Worm (Caenorhabditis elegans): ENCODE results near the gene ZK6.8.

ZK6.8 gene

DNA sequence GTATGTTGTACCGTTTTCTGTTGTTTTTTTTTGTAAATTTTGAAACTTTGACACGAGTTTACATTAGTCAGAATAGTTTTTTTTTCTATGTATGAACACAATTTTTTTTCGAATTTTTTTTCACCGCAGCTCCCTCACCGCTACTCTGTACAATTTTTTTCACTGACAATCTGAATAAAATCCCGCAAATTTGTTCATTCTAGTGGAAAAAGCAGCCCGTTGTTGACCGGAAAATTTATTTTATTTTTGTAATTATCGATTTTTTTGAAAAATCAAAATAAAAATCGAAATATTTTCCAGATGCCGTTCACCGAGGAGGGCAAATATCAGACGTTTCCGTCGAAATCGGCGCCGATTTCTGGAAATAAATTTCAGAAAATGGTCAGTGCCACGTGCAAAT is 22.2 kb upstream of the ZK6.8 start, which contains the start of gene T22H9.1:
Gene T22H9.1 (plus strand): TSS at position 301 of the 400 bp plus-strand sequence.
- TF ChIP-seq him-1 (tag; optimal IDR thresholded peaks at IDR 0.05) = no peak
- TF ChIP-seq dao-5 (tag; optimal IDR thresholded peaks at IDR 0.05) = no peak
- no peak for TF ChIP-seq W03F9.2 (tag; optimal IDR thresholded peaks at IDR 0.05)

DNA sequence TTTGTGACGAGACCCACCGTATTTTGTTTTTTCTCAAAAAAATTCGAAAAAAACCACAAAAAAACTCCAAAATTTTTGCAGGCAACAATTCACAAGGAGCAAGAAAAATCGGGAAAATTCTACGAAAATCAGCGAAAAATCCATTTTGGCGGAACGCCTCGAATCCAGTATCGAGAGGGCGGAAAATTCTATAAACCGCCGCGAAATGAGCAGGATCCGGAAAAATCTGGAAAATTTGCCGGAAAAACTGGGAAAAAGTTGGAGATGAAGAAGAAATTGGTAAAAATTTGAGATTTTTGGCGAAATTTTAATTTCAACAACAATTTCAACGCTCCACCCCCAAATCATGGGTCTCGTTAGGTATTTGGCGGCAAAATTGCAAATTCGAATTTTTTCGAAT is 21.6 kb upstream of the ZK6.8 start:
- TF ChIP-seq W03F9.2 (tag; optimal IDR thresholded peaks at IDR 0.05) (no peak), dao-5 (tag; optimal IDR thresholded peaks at IDR 0.05) (no peak), him-1 (tag; optimal IDR thresholded peaks at IDR 0.05) (no peak)

DNA sequence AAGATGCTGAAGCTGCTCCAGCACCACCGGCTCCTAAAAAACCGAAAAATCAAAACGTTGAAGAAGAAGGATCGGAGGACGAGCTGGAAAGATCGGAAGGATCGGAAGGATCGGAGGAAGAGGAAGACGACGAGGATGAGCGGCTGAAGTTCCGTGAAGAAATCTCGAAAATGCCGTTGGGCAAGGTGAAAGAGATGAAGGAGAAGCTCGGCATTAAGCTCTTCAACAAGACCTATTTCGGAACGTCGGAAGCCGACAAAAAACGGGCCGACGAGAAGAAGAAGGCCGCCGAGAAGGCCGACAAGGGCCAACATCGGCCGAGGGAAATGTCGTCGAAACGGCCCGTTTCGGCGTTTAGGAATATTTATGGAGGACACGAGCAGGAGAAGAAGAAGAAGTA is 20.4 kb upstream of the ZK6.8 start:
- no peak for TF ChIP-seq him-1 (tag; optimal IDR thresholded peaks at IDR 0.05)
- TF ChIP-seq W03F9.2 (tag; optimal IDR thresholded peaks at IDR 0.05) = no peak
- no peak for TF ChIP-seq dao-5 (tag; optimal IDR thresholded peaks at IDR 0.05)

DNA sequence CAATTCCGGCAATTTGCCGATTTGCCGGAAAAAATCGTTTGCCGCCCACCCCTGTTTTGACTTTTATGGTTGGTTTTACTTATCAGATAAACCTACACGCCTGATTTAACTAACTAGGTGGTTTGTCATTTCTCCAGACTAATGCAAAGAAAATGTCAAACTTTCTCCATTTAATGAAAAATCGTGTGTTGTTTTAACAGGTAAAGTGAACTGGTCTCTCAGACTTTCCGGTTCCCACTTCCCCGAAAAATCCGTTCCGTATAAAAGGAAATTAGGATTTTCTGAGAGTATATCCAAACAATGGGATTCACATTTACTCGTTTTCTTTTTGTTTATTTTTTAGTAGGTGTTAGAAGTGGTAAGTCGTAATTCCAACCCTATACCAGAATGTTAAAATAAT is 17.1 kb upstream of the ZK6.8 start, which contains the start of gene mltn-6:
Gene mltn-6 (plus strand): TSS at position 301 of the 400 bp plus-strand sequence.
- no peak for TF ChIP-seq him-1 (tag; optimal IDR thresholded peaks at IDR 0.05)
- no peak for TF ChIP-seq dao-5 (tag; optimal IDR thresholded peaks at IDR 0.05)
- TF ChIP-seq W03F9.2 (tag; optimal IDR thresholded peaks at IDR 0.05) = no peak

DNA sequence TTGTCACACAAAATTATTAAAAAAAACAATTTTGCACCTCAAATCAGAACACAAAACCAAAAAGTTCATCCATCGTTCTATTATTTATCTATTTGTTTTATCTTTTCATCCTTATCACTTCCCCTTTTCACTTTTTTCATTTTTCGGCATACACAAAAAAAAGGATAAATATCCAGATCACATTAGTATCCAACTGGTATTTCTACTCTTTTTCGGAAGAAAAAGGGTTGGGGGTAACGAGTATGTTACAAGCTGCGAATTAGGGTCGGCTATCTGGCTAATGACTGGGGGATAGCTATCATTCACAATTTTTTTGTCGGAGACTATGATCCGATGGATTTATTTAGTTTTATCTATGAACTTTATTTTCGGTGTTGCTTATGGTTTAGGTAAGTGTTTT is 11.7 kb upstream of the ZK6.8 start, which contains the start of gene mltn-7:
Gene mltn-7 (plus strand): TSS at position 301 of the 400 bp plus-strand sequence.
- TF ChIP-seq him-1 (tag; optimal IDR thresholded peaks at IDR 0.05) = no peak
- no peak for TF ChIP-seq dao-5 (tag; optimal IDR thresholded peaks at IDR 0.05)
- TF ChIP-seq W03F9.2 (tag; optimal IDR thresholded peaks at IDR 0.05) = no peak

DNA sequence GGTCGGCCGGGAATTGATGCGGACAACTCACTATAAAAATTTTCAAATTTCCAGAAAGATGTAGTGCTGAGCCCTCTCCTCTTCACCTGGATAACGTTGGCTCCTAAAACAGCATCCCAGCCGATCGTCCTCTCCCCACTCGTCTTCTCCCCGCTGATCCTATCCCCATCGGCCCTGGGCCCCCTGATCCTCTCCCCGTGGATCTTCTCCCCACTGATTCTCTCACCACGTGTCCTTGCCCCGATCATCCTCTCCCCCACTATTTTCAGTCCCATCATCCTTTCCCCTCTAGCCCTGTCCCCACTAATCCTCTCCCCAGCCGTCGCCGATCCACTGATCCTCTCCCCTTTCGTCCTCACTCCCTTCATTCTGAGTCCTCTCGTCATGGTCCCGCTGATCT is 8.5 kb upstream of the ZK6.8 start:
- TF ChIP-seq him-1 (tag; optimal IDR thresholded peaks at IDR 0.05) = no peak
- no peak for TF ChIP-seq W03F9.2 (tag; optimal IDR thresholded peaks at IDR 0.05)
- TF ChIP-seq dao-5 (tag; optimal IDR thresholded peaks at IDR 0.05) = no peak

DNA sequence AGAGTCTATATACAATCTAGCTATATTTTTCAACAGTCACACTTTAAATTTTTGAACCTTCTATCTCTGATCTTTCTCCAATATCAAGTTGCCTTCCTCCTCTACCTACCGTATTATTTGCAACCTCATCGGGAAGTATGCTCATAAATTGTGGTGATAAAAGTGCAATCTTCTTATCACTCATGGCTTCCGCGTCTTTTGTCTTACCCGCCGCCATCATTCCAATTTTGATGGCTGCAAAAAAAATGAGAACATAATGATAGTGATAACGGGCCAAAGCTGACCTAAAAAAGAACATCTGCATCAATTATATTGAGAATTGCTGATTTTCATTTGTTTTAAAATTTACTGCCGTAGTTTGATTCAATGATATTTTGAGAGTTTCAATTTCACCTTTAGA is 4.9 kb upstream of the ZK6.8 start:
- TF ChIP-seq dao-5 (tag; optimal IDR thresholded peaks at IDR 0.05) (no peak), W03F9.2 (tag; optimal IDR thresholded peaks at IDR 0.05) (no peak), him-1 (tag; optimal IDR thresholded peaks at IDR 0.05) (no peak)

DNA sequence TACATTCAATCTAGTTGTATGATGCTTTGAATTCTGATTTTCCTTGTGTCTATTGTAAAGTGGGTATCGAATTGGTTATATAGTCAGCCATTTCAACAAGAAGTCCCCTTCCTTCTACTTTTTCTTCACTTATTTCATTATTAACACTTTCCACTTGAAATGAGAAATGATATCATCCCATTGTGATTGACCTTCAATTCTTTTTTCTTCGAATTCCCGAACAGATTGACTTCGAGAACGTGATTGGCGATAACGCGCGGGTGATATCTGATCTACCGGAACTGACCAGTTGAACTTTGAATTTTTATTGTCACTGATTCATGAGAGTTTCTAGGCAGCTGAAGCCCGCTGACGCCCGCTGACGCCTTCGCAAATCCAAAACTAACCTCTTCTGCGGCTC is 3.5 kb upstream of the ZK6.8 start:
- TF ChIP-seq him-1 (tag; optimal IDR thresholded peaks at IDR 0.05) (no peak), dao-5 (tag; optimal IDR thresholded peaks at IDR 0.05) (no peak), W03F9.2 (tag; optimal IDR thresholded peaks at IDR 0.05) (no peak)

DNA sequence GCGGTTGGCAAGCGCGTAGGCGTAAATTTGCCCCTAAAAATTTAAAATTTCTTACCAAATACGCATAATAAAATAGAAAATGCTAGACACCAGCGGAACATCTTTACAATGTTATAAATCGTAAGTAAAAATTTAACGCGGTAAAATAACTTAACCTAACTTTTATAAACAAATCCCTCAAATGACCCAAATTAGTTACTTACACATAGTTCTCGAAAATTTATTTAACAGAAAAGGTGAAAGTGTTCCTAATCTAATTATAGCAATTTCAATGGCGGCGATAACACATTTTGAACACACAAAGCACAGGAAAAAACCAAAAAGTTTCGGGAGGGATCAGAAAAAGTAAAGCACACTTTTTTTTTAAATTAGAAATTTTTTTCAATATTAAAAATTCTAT is 1.5 kb upstream of the ZK6.8 start, which contains the start of gene mltn-8:
Gene mltn-8 (minus strand): TSS at position 101 of the 400 bp plus-strand sequence.
- no peak for TF ChIP-seq W03F9.2 (tag; optimal IDR thresholded peaks at IDR 0.05)
- no peak for TF ChIP-seq dao-5 (tag; optimal IDR thresholded peaks at IDR 0.05)
- TF ChIP-seq him-1 (tag; optimal IDR thresholded peaks at IDR 0.05) = no peak

DNA sequence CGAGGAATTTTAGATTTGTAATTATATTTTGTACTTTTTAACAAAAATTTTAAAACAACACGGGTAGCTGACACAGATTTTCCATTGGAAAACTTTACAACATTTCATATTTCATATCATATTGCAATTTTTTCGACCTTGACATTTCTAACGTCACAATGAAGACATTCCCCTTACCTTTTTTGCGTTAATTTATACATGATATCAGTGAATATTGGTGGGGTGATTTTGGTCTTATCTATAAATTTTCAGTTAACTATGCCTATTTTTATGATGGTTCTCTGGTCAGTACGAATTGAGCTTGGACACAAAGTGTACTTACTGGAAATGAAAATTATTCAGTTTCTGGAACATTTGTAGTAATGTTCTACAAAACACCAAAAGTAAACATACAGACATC is 2.8 kb downstream of the ZK6.8 start:
- TF ChIP-seq W03F9.2 (tag; optimal IDR thresholded peaks at IDR 0.05) (no peak), him-1 (tag; optimal IDR thresholded peaks at IDR 0.05) (no peak), dao-5 (tag; optimal IDR thresholded peaks at IDR 0.05) (no peak)

DNA sequence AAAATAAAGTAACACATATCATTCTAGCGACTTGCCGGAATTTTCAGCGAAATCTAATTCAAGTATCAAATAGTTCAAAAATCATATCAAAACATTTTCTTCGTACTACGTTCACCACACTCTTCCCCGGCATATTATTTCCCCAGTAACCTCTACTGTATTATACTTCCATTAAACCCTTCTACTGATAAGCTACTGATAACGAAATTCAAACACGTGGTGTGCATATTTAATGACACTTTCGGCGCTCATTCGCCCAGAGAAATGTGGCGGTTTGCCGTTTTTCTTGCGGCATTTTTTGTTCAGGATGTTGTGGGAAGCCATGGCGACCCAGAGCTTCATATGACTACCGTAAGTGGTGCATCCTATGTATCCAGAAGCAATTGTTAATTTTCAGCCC is 3.8 kb downstream of the ZK6.8 start, which contains the start of gene lipl-5:
Gene lipl-5 (plus strand): TSS at position 259 of the 400 bp plus-strand sequence.
- TF ChIP-seq dao-5 (tag; optimal IDR thresholded peaks at IDR 0.05) (no peak), him-1 (tag; optimal IDR thresholded peaks at IDR 0.05) (no peak), W03F9.2 (tag; optimal IDR thresholded peaks at IDR 0.05) (no peak)

DNA sequence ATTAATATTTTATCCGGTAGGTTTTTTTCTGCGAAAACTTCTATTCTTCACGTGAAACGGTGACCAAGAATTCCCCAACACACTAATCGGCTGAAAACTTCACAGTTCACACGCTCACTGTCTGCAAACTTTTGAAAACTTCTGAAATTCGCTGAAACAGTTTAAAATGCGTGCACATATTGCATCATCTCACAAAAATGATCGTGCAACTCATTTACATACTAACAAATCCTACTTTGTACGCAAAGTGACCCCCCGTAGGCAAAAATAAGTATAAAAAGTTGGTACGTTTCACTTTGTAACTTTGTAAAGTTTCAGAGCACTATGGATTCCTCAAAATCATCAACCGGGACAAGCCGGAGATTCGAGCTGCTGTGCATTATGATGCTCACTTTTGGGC is 6.7 kb downstream of the ZK6.8 start, which contains the start of gene ZK6.6:
Gene ZK6.6 (plus strand): TSS at position 301 of the 400 bp plus-strand sequence.
- TF ChIP-seq him-1 (tag; optimal IDR thresholded peaks at IDR 0.05) (no peak), dao-5 (tag; optimal IDR thresholded peaks at IDR 0.05) (no peak), W03F9.2 (tag; optimal IDR thresholded peaks at IDR 0.05) (no peak)

DNA sequence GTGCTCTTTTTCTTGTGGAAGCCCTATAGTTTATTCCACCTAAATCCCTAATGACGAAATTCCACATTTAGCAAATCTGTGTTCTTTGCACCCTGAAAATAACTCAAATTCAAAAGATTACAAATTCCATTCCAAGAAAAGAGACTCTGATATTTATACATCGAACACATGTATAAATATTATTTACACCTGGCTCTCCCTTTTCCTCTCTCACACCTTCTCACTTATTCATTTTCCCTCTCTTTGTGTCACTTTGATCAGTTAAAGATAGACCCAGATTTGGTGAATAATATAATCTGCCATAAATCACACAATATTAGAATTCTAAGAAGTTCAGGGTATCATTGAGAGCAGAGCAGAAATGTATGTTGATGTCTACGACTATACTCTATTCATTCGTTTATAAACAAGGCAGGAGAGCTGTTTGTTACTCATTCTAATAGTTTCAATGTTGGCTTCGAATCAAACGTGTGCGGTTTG is 10.5 kb downstream of the ZK6.8 start, which contains the start of gene nhr-254:
Gene nhr-254 (plus strand): TSS at position 430 of the 480 bp plus-strand sequence.
- TF ChIP-seq dao-5 (tag; optimal IDR thresholded peaks at IDR 0.05) (no peak), him-1 (tag; optimal IDR thresholded peaks at IDR 0.05) (no peak), W03F9.2 (tag; optimal IDR thresholded peaks at IDR 0.05) (no peak)

DNA sequence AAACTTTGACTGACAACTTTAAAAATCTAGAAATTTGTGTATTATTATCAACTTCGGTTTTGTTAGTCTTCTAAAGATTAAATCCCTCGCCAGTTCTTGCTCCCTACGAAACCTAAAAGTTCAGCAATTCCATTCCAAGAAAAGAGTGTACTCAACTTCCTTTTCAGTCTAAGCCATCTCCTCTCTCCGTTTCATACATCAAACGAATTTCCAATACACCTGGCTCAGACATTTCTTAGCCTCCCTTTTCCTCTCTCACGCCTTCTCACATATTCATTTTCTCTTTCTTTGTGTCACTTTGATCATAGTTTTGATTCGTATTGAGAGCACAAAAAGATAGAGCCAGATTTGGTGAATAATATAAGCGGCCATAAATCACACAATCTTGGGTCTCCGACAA is 14.6 kb downstream of the ZK6.8 start, which contains the start of gene nhr-253:
Gene nhr-253 (plus strand): TSS at position 285 of the 400 bp plus-strand sequence.
- TF ChIP-seq W03F9.2 (tag; optimal IDR thresholded peaks at IDR 0.05) (no peak), dao-5 (tag; optimal IDR thresholded peaks at IDR 0.05) (no peak), him-1 (tag; optimal IDR thresholded peaks at IDR 0.05) (no peak)

DNA sequence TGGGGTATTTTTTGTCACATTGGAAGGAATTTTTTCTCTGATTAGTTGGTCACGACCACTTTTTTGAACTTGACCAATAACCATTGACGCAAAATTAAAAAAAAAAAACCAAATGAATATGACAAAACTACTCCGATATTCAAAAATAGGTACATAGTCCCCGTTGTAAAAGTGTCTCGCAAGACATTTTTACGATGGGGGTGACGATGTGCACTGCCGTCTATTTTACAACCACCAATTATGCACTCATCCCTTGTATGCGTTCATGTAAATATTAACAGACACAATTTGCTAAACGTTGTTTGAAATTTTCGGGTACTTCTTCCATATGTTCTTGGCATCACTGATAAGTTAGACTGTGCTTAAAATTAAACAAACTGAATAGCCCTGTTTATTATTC is 18.0 kb downstream of the ZK6.8 start, which contains the start of gene scl-27:
Gene scl-27 (plus strand): TSS at position 301 of the 400 bp plus-strand sequence.
- TF ChIP-seq W03F9.2 (tag; optimal IDR thresholded peaks at IDR 0.05) (no peak), him-1 (tag; optimal IDR thresholded peaks at IDR 0.05) (no peak), dao-5 (tag; optimal IDR thresholded peaks at IDR 0.05) (no peak)

Data from whole organism, L4/young adult.